Worm (Caenorhabditis elegans) whole organism, L4 larva: ENCODE results near the gene dnpp-1.
A peak's percentile ranks its signal among the peaks of the same experiment; 100 is the strongest.

Source experiments
- D1046.2 ChIP-seq: fragments of 200-800 bp; sonication (Bioruptor generic); IDR thresholded peaks from 2 replicates; pipeline ENCODE4 v1.3.6; 2022; ENCODE audit warnings: missing genetic modification characterization, missing compliant biosample characterization
- F10B5.3 ChIP-seq: sonication (generic microtip); optimal IDR thresholded peaks from 2 replicates; lab custom pipeline; 2016; ENCODE audit warnings: mild to moderate bottlenecking, missing genetic modification characterization, missing compliant biosample characterization
- F26F4.8 ChIP-seq: fragments of 200-800 bp; sonication (Bioruptor generic); conservative IDR thresholded peaks from 2 replicates; pipeline ENCODE4 v1.3.6; 2022; ENCODE audit warnings: missing genetic modification characterization, missing compliant biosample characterization
- F37D6.2 ChIP-seq: sonication (generic microtip); optimal IDR thresholded peaks from 2 replicates; lab custom pipeline; 2016; ENCODE audit warnings: mild to moderate bottlenecking, missing genetic modification characterization, missing compliant biosample characterization
- T20F7.1 ChIP-seq: fragments of 200-800 bp; sonication (Bioruptor generic); optimal IDR thresholded peaks from 2 replicates; lab custom pipeline; 2018; ENCODE audit warnings: mild to moderate bottlenecking, missing genetic modification characterization, missing compliant biosample characterization
- T26A8.4 ChIP-seq: fragments of 200-800 bp; sonication (Bioruptor generic); IDR thresholded peaks from 2 replicates; pipeline ENCODE4 v1.3.6; 2022; ENCODE audit warnings: missing genetic modification characterization, missing compliant biosample characterization
- Y105C5A.15 ChIP-seq: fragments of 200-800 bp; sonication (Bioruptor generic); IDR thresholded peaks from 2 replicates; pipeline ENCODE4 v1.3.6; 2022; ENCODE audit warnings: missing genetic modification characterization, missing compliant biosample characterization
- Y48G9A.11 ChIP-seq: fragments of 200-800 bp; sonication (Bioruptor generic); IDR thresholded peaks from 2 replicates; pipeline ENCODE4 v1.3.6; 2022; ENCODE audit warnings: missing genetic modification reagents, missing genetic modification characterization, missing compliant biosample characterization
- Y5F2A.4 ChIP-seq: fragments of 200-800 bp; sonication (Bioruptor generic); optimal IDR thresholded peaks from 2 replicates; lab custom pipeline; 2018; ENCODE audit warnings: mild to moderate bottlenecking, missing genetic modification characterization, missing compliant biosample characterization
- ZK337.2 ChIP-seq: fragments of 200-800 bp; sonication (Bioruptor generic); IDR thresholded peaks from 2 replicates; pipeline ENCODE4 v1.3.6; 2022; ENCODE audit warnings: missing genetic modification reagents, missing genetic modification characterization, missing compliant biosample characterization
- arid-1 ChIP-seq: fragments of 200-800 bp; sonication (Bioruptor generic); conservative IDR thresholded peaks from 2 replicates; pipeline ENCODE4 v1.3.6; 2022; ENCODE audit warnings: missing genetic modification reagents, missing genetic modification characterization, missing compliant biosample characterization
- attf-4 ChIP-seq: sonication (generic microtip); optimal IDR thresholded peaks from 3 replicates; lab custom pipeline; 2017; ENCODE audit warnings: missing biosample characterization, missing genetic modification characterization
- ceh-20 ChIP-seq: fragments of 200-800 bp; sonication (Bioruptor generic); IDR thresholded peaks from 2 replicates; pipeline ENCODE4 v1.3.6; 2022; ENCODE audit warnings: missing genetic modification reagents, missing genetic modification characterization, missing compliant biosample characterization
- ceh-28 ChIP-seq: fragments of 150-350 bp; optimal IDR thresholded peaks from 2 replicates; lab custom pipeline; 2014; ENCODE audit warnings: missing biosample characterization, missing genetic modification reagents, missing genetic modification characterization
- ceh-44 ChIP-seq: fragments of 200-800 bp; sonication (Bioruptor generic); IDR thresholded peaks from 2 replicates; pipeline ENCODE4 v1.3.6; 2022; ENCODE audit warnings: missing genetic modification reagents, missing genetic modification characterization, missing compliant biosample characterization
- ceh-82 ChIP-seq: sonication (generic microtip); optimal IDR thresholded peaks from 2 replicates; lab custom pipeline; 2017; ENCODE audit warnings: missing biosample characterization, missing genetic modification characterization
- ces-1 ChIP-seq: fragments of 150-350 bp; sonication (generic microtip); optimal IDR thresholded peaks from 4 replicates; lab custom pipeline; 2014; ENCODE audit warnings: missing biosample characterization, missing genetic modification reagents, missing genetic modification characterization
- cey-2 ChIP-seq: sonication (generic microtip); optimal IDR thresholded peaks from 3 replicates; lab custom pipeline; 2017; ENCODE audit warnings: missing genetic modification characterization, mild to moderate bottlenecking, missing compliant biosample characterization, antibody characterized with exemption, borderline replicate concordance; ENCODE audit not compliant: insufficient read depth
- ctbp-1 ChIP-seq: fragments of 200-800 bp; sonication (Bioruptor generic); IDR thresholded peaks from 2 replicates; pipeline ENCODE4 v1.3.6; 2022; ENCODE audit warnings: missing genetic modification reagents, missing genetic modification characterization, missing compliant biosample characterization
- daf-19 ChIP-seq: fragments of 200-800 bp; sonication (Bioruptor generic); conservative IDR thresholded peaks from 2 replicates; pipeline ENCODE4 v1.3.6; 2022; ENCODE audit warnings: missing genetic modification characterization, missing compliant biosample characterization
- daf-8 ChIP-seq: fragments of 200-800 bp; sonication (Bioruptor generic); IDR thresholded peaks from 2 replicates; pipeline ENCODE4 v1.3.6; 2022; ENCODE audit warnings: missing genetic modification characterization, missing compliant biosample characterization
- dmd-6 ChIP-seq: fragments of 200-800 bp; sonication (Bioruptor generic); IDR thresholded peaks from 2 replicates; pipeline ENCODE4 v1.3.6; 2022; ENCODE audit warnings: missing genetic modification reagents, missing genetic modification characterization, missing compliant biosample characterization
- dmd-9 ChIP-seq: fragments of 200-800 bp; sonication (Bioruptor generic); IDR thresholded peaks from 2 replicates; pipeline ENCODE4 v1.3.6; 2022; ENCODE audit warnings: missing genetic modification reagents, missing genetic modification characterization, missing compliant biosample characterization
- dpl-1 ChIP-seq: fragments of 150-350 bp; optimal IDR thresholded peaks from 2 replicates; lab custom pipeline; 2014; ENCODE audit warnings: missing biosample characterization, missing genetic modification reagents, missing genetic modification characterization
- egl-27 ChIP-seq: sonication (generic microtip); optimal IDR thresholded peaks from 3 replicates; lab custom pipeline; 2017; ENCODE audit warnings: missing biosample characterization, missing genetic modification reagents, missing genetic modification characterization
- egl-43 ChIP-seq: fragments of 200-800 bp; sonication (Bioruptor generic); IDR thresholded peaks from 2 replicates; pipeline ENCODE4 v1.3.6; 2022; ENCODE audit warnings: missing genetic modification reagents, missing genetic modification characterization, missing compliant biosample characterization
- hlh-11 ChIP-seq: fragments of 200-800 bp; sonication (Bioruptor generic); optimal IDR thresholded peaks from 2 replicates; lab custom pipeline; 2018; ENCODE audit warnings: mild to moderate bottlenecking, missing genetic modification characterization, missing compliant biosample characterization
- hlh-30 ChIP-seq: sonication (generic microtip); optimal IDR thresholded peaks from 2 replicates; lab custom pipeline; 2017; ENCODE audit warnings: antibody characterized with exemption, mild to moderate bottlenecking, missing genetic modification characterization, missing compliant biosample characterization; ENCODE audit not compliant: insufficient read depth
- hmg-1.1 ChIP-seq: fragments of 200-800 bp; sonication (Bioruptor generic); IDR thresholded peaks from 2 replicates; pipeline ENCODE4 v1.3.6; 2022; ENCODE audit warnings: missing genetic modification reagents, missing genetic modification characterization, missing compliant biosample characterization
- lim-7 ChIP-seq: fragments of 200-800 bp; sonication (Bioruptor generic); IDR thresholded peaks from 2 replicates; pipeline ENCODE4 v1.3.6; 2022; ENCODE audit warnings: missing genetic modification characterization, missing compliant biosample characterization
- lin-1 ChIP-seq: fragments of 200-800 bp; sonication (Bioruptor generic); IDR thresholded peaks from 2 replicates; pipeline ENCODE4 v1.3.6; 2022; ENCODE audit warnings: missing genetic modification reagents, missing genetic modification characterization, missing compliant biosample characterization
- lin-13 ChIP-seq: fragments of 150-350 bp; optimal IDR thresholded peaks from 2 replicates; lab custom pipeline; 2014; ENCODE audit warnings: missing biosample characterization, missing genetic modification reagents, missing genetic modification characterization
- lin-15B ChIP-seq: fragments of 150-350 bp; sonication (generic microtip); optimal IDR thresholded peaks from 3 replicates; lab custom pipeline; 2014; ENCODE audit warnings: missing biosample characterization, missing genetic modification characterization
- lin-29 ChIP-seq: fragments of 200-800 bp; sonication (Bioruptor generic); IDR thresholded peaks from 2 replicates; pipeline ENCODE4 v1.3.6; 2022; ENCODE audit warnings: missing genetic modification reagents, missing genetic modification characterization, missing compliant biosample characterization
- lin-38 ChIP-seq: fragments of 200-800 bp; sonication (Bioruptor generic); IDR thresholded peaks from 2 replicates; pipeline ENCODE4 v1.3.6; 2022; ENCODE audit warnings: missing genetic modification reagents, missing genetic modification characterization, missing compliant biosample characterization
- mdt-29 ChIP-seq: fragments of 200-800 bp; sonication (Bioruptor generic); IDR thresholded peaks from 2 replicates; pipeline ENCODE4 v1.3.6; 2022; ENCODE audit warnings: missing genetic modification reagents, missing genetic modification characterization, missing compliant biosample characterization
- mep-1 ChIP-seq: fragments of 150-350 bp; sonication (generic microtip); optimal IDR thresholded peaks from 3 replicates; lab custom pipeline; 2014; ENCODE audit warnings: missing biosample characterization, missing genetic modification characterization
- mxl-2 ChIP-seq: fragments of 200-800 bp; sonication (Bioruptor generic); conservative IDR thresholded peaks from 2 replicates; pipeline ENCODE4 v1.3.6; 2022; ENCODE audit warnings: missing genetic modification reagents, missing genetic modification characterization, missing compliant biosample characterization
- mxl-3 ChIP-seq: fragments of 200-800 bp; sonication (Bioruptor generic); optimal IDR thresholded peaks from 2 replicates; lab custom pipeline; 2018; ENCODE audit warnings: mild to moderate bottlenecking, missing genetic modification characterization, missing compliant biosample characterization
- nhr-111 ChIP-seq: fragments of 200-800 bp; sonication (Bioruptor generic); optimal IDR thresholded peaks from 2 replicates; lab custom pipeline; 2018; ENCODE audit warnings: mild to moderate bottlenecking, missing genetic modification characterization, missing compliant biosample characterization
- nhr-237 ChIP-seq: sonication (generic microtip); optimal IDR thresholded peaks from 2 replicates; lab custom pipeline; 2017; ENCODE audit warnings: missing biosample characterization, missing genetic modification characterization
- nhr-28 ChIP-seq: fragments of 150-350 bp; optimal IDR thresholded peaks from 2 replicates; lab custom pipeline; 2014; ENCODE audit warnings: missing biosample characterization, missing genetic modification characterization
- nhr-41 ChIP-seq: fragments of 200-800 bp; sonication (Bioruptor generic); IDR thresholded peaks from 2 replicates; pipeline ENCODE4 v1.3.6; 2022; ENCODE audit warnings: missing genetic modification reagents, missing genetic modification characterization, missing compliant biosample characterization
- nhr-48 ChIP-seq: sonication (generic microtip); optimal IDR thresholded peaks from 2 replicates; lab custom pipeline; 2016; ENCODE audit warnings: mild to moderate bottlenecking, missing genetic modification characterization, missing compliant biosample characterization
- nhr-77 ChIP-seq: fragments of 150-350 bp; optimal IDR thresholded peaks from 2 replicates; lab custom pipeline; 2014; ENCODE audit warnings: missing biosample characterization, missing genetic modification characterization
- pha-4 ChIP-seq, 2 experiments: fragments of 150-350 bp in 1 of 2; fragments of 200-800 bp in 1 of 2; sonication (Bioruptor generic) in 1 of 2; IDR thresholded peaks in 1 of 2; optimal IDR thresholded peaks in 1 of 2; 2 replicates each; pipeline versions ENCODE4 v1.3.6 to Lab custom; 2014 to 2022; ENCODE audit warnings: missing genetic modification characterization in 2 of 2, missing genetic modification reagents in 2 of 2, missing biosample characterization in 1 of 2, missing compliant biosample characterization in 1 of 2
- pqm-1 ChIP-seq: sonication (generic microtip); optimal IDR thresholded peaks from 2 replicates; lab custom pipeline; 2017; ENCODE audit warnings: missing biosample characterization, missing genetic modification characterization
- saeg-2 ChIP-seq: fragments of 200-800 bp; sonication (Bioruptor generic); IDR thresholded peaks from 2 replicates; pipeline ENCODE4 v1.3.6; 2022; ENCODE audit warnings: missing genetic modification reagents, missing genetic modification characterization, missing compliant biosample characterization
- skn-1 ChIP-seq: fragments of 150-350 bp; optimal IDR thresholded peaks from 2 replicates; lab custom pipeline; 2014; ENCODE audit warnings: missing biosample characterization, missing genetic modification characterization
- snpc-1.2 ChIP-seq: fragments of 200-800 bp; sonication (Bioruptor generic); IDR thresholded peaks from 2 replicates; pipeline ENCODE4 v1.3.6; 2022; ENCODE audit warnings: missing genetic modification reagents, missing genetic modification characterization, missing compliant biosample characterization
- tra-1 ChIP-seq: fragments of 200-800 bp; sonication (Bioruptor generic); IDR thresholded peaks from 2 replicates; pipeline ENCODE4 v1.3.6; 2022; ENCODE audit warnings: missing genetic modification reagents, missing genetic modification characterization, missing compliant biosample characterization
- zfp-2 ChIP-seq: sonication (generic microtip); optimal IDR thresholded peaks from 2 replicates; lab custom pipeline; 2016; ENCODE audit warnings: mild to moderate bottlenecking, missing genetic modification characterization, missing compliant biosample characterization

The dnpp-1 gene

ce11 chrIII:5840277-5840676, 23.3 kb downstream of the dnpp-1 start (continued):
- TF ChIP-seq egl-27 (no peak), Y5F2A.4 (no peak), ces-1 (no peak), ZK337.2 (no peak), nhr-237 (tag; lab: Kevin White, UChicago) (no peak), lin-38 (GFP tag; lab: Robert Waterston, UW) (no peak), nhr-77 (tag; lab: Kevin White, UChicago) (no peak), daf-19 (GFP tag; lab: Robert Waterston, UW) (no peak), ceh-44 (GFP tag; lab: Robert Waterston, UW) (no peak), nhr-41 (GFP tag; lab: Robert Waterston, UW) (no peak), lin-29 (no peak), hlh-11 (tag; lab: Kevin White, UChicago) (peak; percentile 45), zfp-2 (tag; lab: Kevin White, UChicago) (no peak), ctbp-1 (GFP tag; lab: Robert Waterston, UW) (no peak), mep-1 (tag; lab: Kevin White, UChicago) (no peak), lim-7 (GFP tag; lab: Robert Waterston, UW) (no peak), Y48G9A.11 (GFP tag; lab: Robert Waterston, UW) (no peak), Y105C5A.15 (no peak), nhr-28 (tag; lab: Kevin White, UChicago) (peak; percentile 41), dmd-9 (no peak), dpl-1 (GFP tag; lab: Kevin White, UChicago) (no peak), pha-4 (GFP tag; IDR thresholded peaks at IDR 0.05; lab: Robert Waterston, UW) (no peak), pha-4 (tag; optimal IDR thresholded peaks at IDR 0.05; lab: Kevin White, UChicago) (no peak), nhr-111 (GFP tag; lab: Kevin White, UChicago) (no peak), cey-2 (tag; lab: Kevin White, UChicago) (no peak), lin-15B (no peak), ceh-28 (tag; lab: Kevin White, UChicago) (no peak), ceh-20 (GFP tag; lab: Robert Waterston, UW) (no peak), arid-1 (no peak), mxl-2 (GFP tag; lab: Robert Waterston, UW) (no peak), D1046.2 (no peak), nhr-48 (tag; lab: Kevin White, UChicago) (no peak), saeg-2 (GFP tag; lab: Robert Waterston, UW) (no peak), daf-8 (GFP tag; lab: Robert Waterston, UW) (no peak), hlh-30 (tag; lab: Kevin White, UChicago) (no peak), hmg-1.1 (GFP tag; lab: Robert Waterston, UW) (no peak), lin-1 (GFP tag; lab: Robert Waterston, UW) (no peak), lin-13 (GFP tag; lab: Kevin White, UChicago) (no peak), tra-1 (GFP tag; lab: Robert Waterston, UW) (no peak), attf-4 (no peak), egl-43 (GFP tag; lab: Robert Waterston, UW) (no peak), skn-1 (tag; lab: Kevin White, UChicago) (no peak), ceh-82 (tag; lab: Kevin White, UChicago) (no peak), F10B5.3 (tag; lab: Kevin White, UChicago) (no peak), snpc-1.2 (GFP tag; lab: Robert Waterston, UW) (no peak), mxl-3 (GFP tag; lab: Kevin White, UChicago) (peak; percentile 61), F26F4.8 (no peak), mdt-29 (0 out of 2 replicates have a peak, but pooled peaks have one; percentile 8), dmd-6 (GFP tag; lab: Robert Waterston, UW) (peak; percentile 43; the same call in 1 of the 2 replicates), F37D6.2 (tag; lab: Kevin White, UChicago) (no peak), T26A8.4 (GFP tag; lab: Robert Waterston, UW) (no peak), pqm-1 (tag; lab: Kevin White, UChicago) (peak; percentile 59), T20F7.1 (GFP tag; lab: Kevin White, UChicago) (no peak)
